Fruit fly (Drosophila melanogaster) ovary, adult (tissue): ENCODE measurements around the gene Dad1.

Experiments
- CG17801 ChIP-seq: fragments of 200-800 bp; optimal IDR thresholded peaks from 2 replicates; lab custom pipeline; 2019; ENCODE audit warnings: missing biosample characterization, mild to moderate bottlenecking, missing genetic modification characterization, moderate library complexity; ENCODE audit not compliant: partially characterized antibody

The Dad1 gene

dm6 chr2L:8417562-8417961, 33.6 kb upstream of the Dad1 start:
- no peak for TF ChIP-seq CG17801 (GFP tag; lab: Kevin White, UChicago)

- peak; percentile 41 for TF ChIP-seq CG17801 (GFP tag; lab: Kevin White, UChicago)
Measured at dm6 chr2L:8416350-8417046, 32.6 kb upstream of the Dad1 start.

DNA sequence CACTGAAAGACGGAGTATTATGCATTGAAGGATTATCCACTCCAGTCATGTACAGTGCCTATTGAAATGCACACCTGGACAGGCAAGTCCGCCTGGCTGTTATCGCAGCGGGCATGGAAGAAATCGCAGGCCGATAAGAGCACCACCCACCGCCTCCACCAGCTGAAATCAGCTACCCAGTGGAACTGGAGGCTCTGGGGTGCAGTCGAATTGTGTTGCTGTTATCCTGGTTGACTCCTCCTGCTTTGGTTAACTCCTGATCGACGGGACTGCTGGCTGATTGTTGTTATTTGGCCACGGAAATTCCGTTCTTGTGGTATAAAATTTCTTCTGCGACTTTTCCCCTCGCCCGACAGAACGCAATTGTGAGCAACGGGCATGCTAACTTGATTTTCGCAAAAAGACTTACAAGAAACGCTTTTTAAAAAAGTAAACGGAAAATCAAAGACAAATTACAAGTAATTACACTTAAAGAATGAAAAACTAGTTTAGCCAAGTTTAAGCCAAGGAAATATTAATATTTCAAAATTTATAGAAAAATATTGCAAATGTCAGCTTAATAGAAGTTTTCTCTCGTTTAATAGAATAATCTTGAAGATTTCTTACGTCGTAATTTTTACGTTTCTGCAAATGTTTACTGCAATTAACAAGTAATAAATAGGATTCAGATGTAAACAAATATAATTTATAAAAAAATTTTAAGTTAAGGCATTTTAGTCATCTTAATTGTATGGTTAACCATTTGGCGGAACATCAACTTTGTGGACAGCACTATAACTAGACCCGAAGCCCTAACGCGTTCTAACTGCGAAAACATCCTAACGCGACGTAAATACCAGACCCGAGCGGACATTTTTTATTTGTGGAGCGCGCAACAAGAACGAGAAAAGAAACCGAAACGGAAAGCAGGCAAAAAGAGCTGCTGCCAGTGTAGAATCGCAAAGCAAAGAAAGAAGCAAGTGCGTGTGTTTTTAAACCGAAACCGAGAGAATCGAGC, 31.2 kb upstream of the Dad1 start, which contains the start of the genes CG13398 and Akap200:
Gene CG13398, minus strand, starts transcription at position 370 of the 997 bp plus-strand sequence.
Gene Akap200, plus strand, starts transcription at position 804 of the 997 bp plus-strand sequence.
- TF ChIP-seq CG17801 (GFP tag; lab: Kevin White, UChicago): peak; percentile 70

DNA sequence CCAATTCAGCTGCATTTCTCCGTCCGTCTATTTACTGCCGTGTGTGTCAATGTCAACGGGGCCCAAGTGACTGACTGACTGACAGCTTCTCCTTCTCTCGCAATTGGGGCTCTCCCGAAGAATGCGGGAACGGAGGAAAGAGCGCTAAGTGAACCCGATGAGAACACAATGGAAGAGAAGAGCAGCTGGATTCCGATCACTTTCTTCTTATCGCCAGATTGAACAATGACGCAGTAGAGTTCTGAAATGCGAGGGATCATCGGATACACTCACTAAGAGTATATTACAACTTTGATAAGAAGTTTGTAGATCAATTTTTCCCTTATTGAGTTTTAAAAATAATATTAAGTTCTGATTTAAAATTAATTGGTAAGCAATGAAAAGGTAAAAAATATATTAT, 27.6 kb upstream of the Dad1 start, which contains the start of gene Naglu:
Gene Naglu, minus strand, starts transcription at position 339 of the 400 bp plus-strand sequence.
- TF ChIP-seq CG17801 (GFP tag; lab: Kevin White, UChicago): no peak

dm6 chr2L:8403286-8404270, 19.6 kb upstream of the Dad1 start, which contains the start of gene emb:
emb (plus strand) TSS chr2L:8403573.
- peak; percentile 67 for TF ChIP-seq CG17801 (GFP tag; lab: Kevin White, UChicago)

DNA sequence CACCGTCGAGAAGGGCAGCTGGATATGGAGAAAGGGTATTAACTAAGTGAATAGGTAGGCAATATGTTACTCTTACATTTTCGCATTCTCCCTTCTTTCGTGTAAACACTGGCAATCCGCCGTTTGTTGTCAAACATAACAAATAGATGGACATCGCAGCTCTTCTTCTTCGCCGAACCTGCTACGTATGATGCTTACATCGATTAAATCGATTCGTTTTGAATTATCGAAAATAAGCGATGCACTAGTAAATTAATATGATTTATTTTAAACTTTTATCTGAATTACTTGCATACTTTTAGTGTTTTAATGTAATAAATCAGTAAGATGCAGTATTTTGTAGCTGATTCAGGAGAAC, 19.0 kb upstream of the Dad1 start, which contains the start of gene fy:
Gene fy, minus strand, starts transcription at position 353 of the 358 bp plus-strand sequence.
- no peak for TF ChIP-seq CG17801 (GFP tag; lab: Kevin White, UChicago)

dm6 chr2L:8399863-8400598, 16.1 kb upstream of the Dad1 start, which contains the start of gene CG31898:
CG31898 (plus strand) TSS chr2L:8400421.
- no peak for TF ChIP-seq CG17801 (GFP tag; lab: Kevin White, UChicago)

dm6 chr2L:8398721-8399120, 14.8 kb upstream of the Dad1 start, which contains the start of gene CG13386:
CG13386 (plus strand) TSS chr2L:8399021.
- TF ChIP-seq CG17801 (GFP tag; lab: Kevin White, UChicago): no peak

DNA sequence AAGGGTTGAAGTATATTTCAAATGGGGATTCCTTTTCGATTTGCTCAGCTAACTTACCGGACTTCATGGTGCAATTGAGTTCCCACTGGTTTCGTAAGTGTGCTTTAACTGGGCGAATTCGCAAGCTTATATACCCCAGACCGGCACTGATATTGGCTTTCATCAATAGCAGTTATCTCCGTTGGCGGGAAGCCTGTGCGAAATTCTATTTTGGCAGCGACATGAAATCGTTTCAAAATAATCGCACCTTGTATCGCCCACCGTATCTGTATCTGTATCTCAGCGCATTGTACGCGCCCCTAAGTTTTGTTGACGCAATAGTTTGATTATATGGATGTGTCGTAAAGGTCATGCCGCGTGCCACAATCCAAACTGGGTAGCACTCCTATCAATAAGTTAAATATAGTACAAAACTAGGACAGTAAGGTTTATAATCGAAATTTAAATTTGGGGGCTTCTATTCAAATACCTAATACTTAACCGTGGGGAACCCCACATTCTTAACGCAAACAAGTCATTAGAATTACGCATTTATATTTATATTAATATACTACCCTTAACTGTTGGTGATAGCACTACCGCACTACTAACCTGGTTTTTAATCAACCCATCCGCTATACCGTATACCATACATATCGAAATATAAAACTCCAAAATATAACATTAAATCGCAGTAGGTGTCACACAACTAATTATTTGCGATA, 12.2 kb upstream of the Dad1 start, which contains the start of the genes Peritrophin-15a and CG13385:
Gene Peritrophin-15a, minus strand, starts transcription at position 101 of the 704 bp plus-strand sequence.
Gene CG13385, plus strand, starts transcription at position 654 of the 704 bp plus-strand sequence.
- TF ChIP-seq CG17801 (GFP tag; lab: Kevin White, UChicago): no peak

DNA sequence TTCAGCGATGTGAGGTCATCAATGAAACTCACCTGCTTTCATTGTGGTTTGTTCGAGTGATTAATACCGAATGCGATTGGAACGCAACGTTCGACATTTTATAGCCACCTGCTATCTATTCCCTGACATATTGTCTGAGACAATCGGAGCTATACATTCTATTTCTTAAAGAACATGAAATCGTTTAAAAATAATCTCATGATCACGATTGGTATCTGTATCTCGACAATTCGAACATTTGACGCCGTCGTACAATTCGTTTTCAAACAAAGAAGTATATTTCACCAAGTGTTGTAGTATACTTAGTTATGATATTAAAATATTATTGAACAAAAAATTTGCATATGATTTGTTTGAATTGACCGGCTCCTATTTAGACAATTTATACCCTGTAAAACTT, 10.9 kb upstream of the Dad1 start, which contains the start of gene Peritrophin-15b:
Gene Peritrophin-15b, minus strand, starts transcription at position 101 of the 400 bp plus-strand sequence.
- no peak for TF ChIP-seq CG17801 (GFP tag; lab: Kevin White, UChicago)

DNA sequence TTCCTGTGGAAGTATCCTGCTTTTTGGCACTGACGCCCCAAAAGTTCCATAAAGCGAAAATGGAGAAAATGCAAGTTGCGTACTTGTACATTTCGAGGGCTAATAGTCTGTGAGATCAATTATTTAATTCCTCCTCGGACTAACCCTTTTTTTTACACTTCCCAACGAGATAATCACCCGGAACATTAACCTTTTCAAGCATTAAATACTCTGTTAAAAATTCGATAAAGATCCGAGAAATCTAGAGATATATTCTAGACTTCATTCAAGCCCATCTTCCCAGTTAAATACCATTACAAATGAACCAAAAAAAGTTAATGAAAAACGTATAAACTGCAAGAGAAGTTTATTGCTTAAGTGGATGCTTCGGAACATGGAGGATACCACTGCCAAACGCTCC, 10.2 kb upstream of the Dad1 start, which contains the start of gene lectin-29Ca:
Gene lectin-29Ca, minus strand, starts transcription at position 101 of the 400 bp plus-strand sequence.
- TF ChIP-seq CG17801 (GFP tag; lab: Kevin White, UChicago): no peak

- TF ChIP-seq CG17801 (GFP tag; lab: Kevin White, UChicago): no peak
Measured at dm6 chr2L:8393122-8393521, 9.2 kb upstream of the Dad1 start, which contains the start of gene Acp29AB. Acp29AB (minus strand) TSS chr2L:8393222.
